Worm (Caenorhabditis elegans): ENCODE measurements around the gene C12D8.13.

The C12D8.13 gene

ce11 chrV:10246967-10247366, 26.5 kb upstream of the C12D8.13 start (continued):
- TF ChIP-seq ama-1 (optimal IDR thresholded peaks at IDR 0.05) (peak; percentile 1), hlh-11 (tag; optimal IDR thresholded peaks at IDR 0.05) (peak; percentile 65), nhr-77 (tag; optimal IDR thresholded peaks at IDR 0.05) (no peak), lir-3 (tag; optimal IDR thresholded peaks at IDR 0.05) (no peak), ceh-82 (tag; optimal IDR thresholded peaks at IDR 0.05) (no peak), dmd-6 (GFP tag; IDR thresholded peaks at IDR 0.05) (peak; percentile 31), R02D3.7 (tag; optimal IDR thresholded peaks at IDR 0.05) (no peak), hlh-30 (tag; optimal IDR thresholded peaks at IDR 0.05; ENCODE audit: insufficient read depth) (peak; percentile 78), Y48G9A.11 (GFP tag; IDR thresholded peaks at IDR 0.05) (no peak)

ce11 chrV:10246443-10246885, 26.0 kb upstream of the C12D8.13 start:
- TF ChIP-seq daf-8 (GFP tag; IDR thresholded peaks at IDR 0.05) (no peak), mxl-2 (GFP tag; conservative IDR thresholded peaks at IDR 0.05) (no peak), Y5F2A.4 (GFP tag; optimal IDR thresholded peaks at IDR 0.05) (no peak), nhr-48 (tag; optimal IDR thresholded peaks at IDR 0.05) (no peak), F37D6.2 (tag; optimal IDR thresholded peaks at IDR 0.05) (no peak), mdl-1 (tag; optimal IDR thresholded peaks at IDR 0.05) (peak; percentile 22 to 98), zip-11 (GFP tag; IDR thresholded peaks at IDR 0.05) (no peak), tag-97 (GFP tag; IDR thresholded peaks at IDR 0.05) (no peak), nhr-102 (tag; optimal IDR thresholded peaks at IDR 0.05) (no peak), fos-1 (tag; optimal IDR thresholded peaks at IDR 0.05) (no peak), F49E8.2 (tag; optimal IDR thresholded peaks at IDR 0.05; ENCODE audit: borderline replicate concordance) (no peak), nhr-42 (GFP tag; IDR thresholded peaks at IDR 0.05) (no peak), unc-130 (GFP tag; optimal IDR thresholded peaks at IDR 0.05) (peak; percentile 42), madf-5 (GFP tag; IDR thresholded peaks at IDR 0.05) (0 out of 4 replicates have a peak, but pooled peaks of 1 of the 2 experiments have one; percentile 27), Y75B8A.6 (GFP tag; IDR thresholded peaks at IDR 0.05) (no peak), aha-1 (tag) (peak; percentile 96), ZK337.2 (GFP tag; IDR thresholded peaks at IDR 0.05) (0 out of 2 replicates have a peak, but pooled peaks have one; percentile 23), lin-29 (GFP tag; IDR thresholded peaks at IDR 0.05) (no peak), ceh-28 (tag; optimal IDR thresholded peaks at IDR 0.05) (no peak), Y48G9A.11 (GFP tag; IDR thresholded peaks at IDR 0.05) (no peak), dmd-6 (GFP tag; IDR thresholded peaks at IDR 0.05) (peak; percentile 33; the same call in 1 of the 2 replicates), attf-4 (tag; optimal IDR thresholded peaks at IDR 0.05) (no peak), mep-1 (tag; optimal IDR thresholded peaks at IDR 0.05) (peak; percentile 57), vab-7 (GFP tag; IDR thresholded peaks at IDR 0.05) (no peak), zfp-3 (GFP tag; conservative IDR thresholded peaks at IDR 0.05) (no peak), madf-9 (GFP tag; conservative IDR thresholded peaks at IDR 0.05) (no peak), nhr-25 (tag; optimal IDR thresholded peaks at IDR 0.05; ENCODE audit: borderline replicate concordance, insufficient read depth) (no peak), nhr-28 (tag; optimal IDR thresholded peaks at IDR 0.05) (peak; percentile 78), spr-3 (GFP tag; optimal IDR thresholded peaks at IDR 0.05) (no peak), gei-8 (GFP tag; optimal IDR thresholded peaks at IDR 0.05) (no peak), ceh-44 (GFP tag; IDR thresholded peaks at IDR 0.05) (no peak), lir-3 (tag; optimal IDR thresholded peaks at IDR 0.05) (no peak), zip-2 (tag; optimal IDR thresholded peaks at IDR 0.05) (no peak), nhr-41 (GFP tag; IDR thresholded peaks at IDR 0.05) (no peak), ama-1 (optimal IDR thresholded peaks at IDR 0.05) (no peak), aly-2 (tag; optimal IDR thresholded peaks at IDR 0.05) (no peak), saeg-2 (GFP tag; IDR thresholded peaks at IDR 0.05) (no peak), set-16 (GFP tag; IDR thresholded peaks at IDR 0.05) (no peak), mxl-3 (GFP tag; optimal IDR thresholded peaks at IDR 0.05) (peak; percentile 20), lin-38 (GFP tag; IDR thresholded peaks at IDR 0.05) (no peak), nhr-11 (tag; optimal IDR thresholded peaks at IDR 0.05) (peak; percentile 78), lsy-2 (tag; optimal IDR thresholded peaks at IDR 0.05) (peak; percentile 28 to 47), php-3 (GFP tag; IDR thresholded peaks at IDR 0.05) (no peak), egl-43 (GFP tag; IDR thresholded peaks at IDR 0.05) (no peak), lin-39 (tag; optimal IDR thresholded peaks at IDR 0.05) (no peak)
